Worm (Caenorhabditis elegans) whole organism, early embryonic: Measurements from ENCODE around the gene Y17G9B.5.
A peak's percentile ranks its signal among the peaks of the same experiment; 100 is the strongest.
"Not testable (repeated sequence)": the region's sequence is repeated elsewhere in the genome, so short reads cannot be mapped to it uniquely, and the experiment has no call there.

ENCODE experiments used
- B0310.2 ChIP-seq: sonication (generic microtip); optimal IDR thresholded peaks from 2 replicates; lab custom pipeline; 2016; ENCODE audit warnings: mild to moderate bottlenecking, missing genetic modification characterization, missing compliant biosample characterization
- F13C5.2 ChIP-seq: sonication (generic microtip); optimal IDR thresholded peaks from 2 replicates; lab custom pipeline; 2017; ENCODE audit warnings: mild to moderate bottlenecking, missing genetic modification characterization, inconsistent platforms, missing compliant biosample characterization
- aly-1 ChIP-seq: sonication (generic microtip); optimal IDR thresholded peaks from 2 replicates; lab custom pipeline; 2016; ENCODE audit warnings: missing genetic modification characterization, missing compliant biosample characterization
- ama-1 ChIP-seq: fragments of 150-350 bp; optimal IDR thresholded peaks from 2 replicates; lab custom pipeline; 2014
- ceh-13 ChIP-seq: fragments of 200-800 bp; sonication (Bioruptor generic); optimal IDR thresholded peaks from 2 replicates; lab custom pipeline; 2018; ENCODE audit warnings: mild to moderate bottlenecking, missing genetic modification characterization, missing compliant biosample characterization
- ceh-36 ChIP-seq: sonication (generic microtip); optimal IDR thresholded peaks from 2 replicates; lab custom pipeline; 2016; ENCODE audit warnings: missing genetic modification characterization, inconsistent platforms, missing compliant biosample characterization
- ets-7 ChIP-seq: sonication (generic microtip); optimal IDR thresholded peaks from 2 replicates; lab custom pipeline; 2016; ENCODE audit warnings: missing genotype, missing genetic modification characterization, missing compliant biosample characterization
- flt-1 ChIP-seq: fragments of 200-800 bp; sonication (Bioruptor generic); IDR thresholded peaks from 2 replicates; pipeline ENCODE4 v1.3.6; 2022; ENCODE audit warnings: missing genetic modification characterization, missing compliant biosample characterization
- hmbx-1 ChIP-seq: sonication (generic microtip); optimal IDR thresholded peaks from 2 replicates; lab custom pipeline; 2016; ENCODE audit warnings: mild to moderate bottlenecking, missing genetic modification characterization, missing compliant biosample characterization
- hmg-4 ChIP-seq: fragments of 200-800 bp; sonication (Bioruptor generic); optimal IDR thresholded peaks from 2 replicates; lab custom pipeline; 2018; ENCODE audit warnings: mild to moderate bottlenecking, missing genetic modification characterization, missing compliant biosample characterization
- hnd-1 ChIP-seq: sonication (generic microtip); optimal IDR thresholded peaks from 2 replicates; lab custom pipeline; 2016; ENCODE audit warnings: missing genetic modification characterization, missing compliant biosample characterization
- pes-1 ChIP-seq: fragments of 200-800 bp; sonication (Bioruptor generic); IDR thresholded peaks from 2 replicates; pipeline ENCODE4 v1.3.6; 2022; ENCODE audit warnings: missing genetic modification reagents, missing genetic modification characterization, missing compliant biosample characterization
- scrt-1 ChIP-seq: fragments of 200-800 bp; sonication (Bioruptor generic); IDR thresholded peaks from 2 replicates; pipeline ENCODE4 v1.3.6; 2022; ENCODE audit warnings: missing genetic modification characterization, missing compliant biosample characterization
- sea-1 ChIP-seq: fragments of 200-800 bp; sonication (Bioruptor generic); conservative IDR thresholded peaks from 2 replicates; pipeline ENCODE4 v1.3.6; 2022; ENCODE audit warnings: missing genetic modification characterization, missing compliant biosample characterization
- tbx-11 ChIP-seq: fragments of 200-800 bp; sonication (Bioruptor generic); IDR thresholded peaks from 2 replicates; pipeline ENCODE4 v1.3.6; 2022; ENCODE audit warnings: missing genetic modification characterization, missing compliant biosample characterization
- tbx-37 ChIP-seq: fragments of 200-800 bp; sonication (Bioruptor generic); conservative IDR thresholded peaks from 2 replicates; pipeline ENCODE4 v1.3.6; 2022; ENCODE audit warnings: missing genetic modification reagents, missing genetic modification characterization, missing compliant biosample characterization
- tra-4 ChIP-seq: sonication (generic microtip); optimal IDR thresholded peaks from 2 replicates; lab custom pipeline; 2017; ENCODE audit warnings: missing genetic modification characterization, missing compliant biosample characterization

Gene Y17G9B.5

DNA sequence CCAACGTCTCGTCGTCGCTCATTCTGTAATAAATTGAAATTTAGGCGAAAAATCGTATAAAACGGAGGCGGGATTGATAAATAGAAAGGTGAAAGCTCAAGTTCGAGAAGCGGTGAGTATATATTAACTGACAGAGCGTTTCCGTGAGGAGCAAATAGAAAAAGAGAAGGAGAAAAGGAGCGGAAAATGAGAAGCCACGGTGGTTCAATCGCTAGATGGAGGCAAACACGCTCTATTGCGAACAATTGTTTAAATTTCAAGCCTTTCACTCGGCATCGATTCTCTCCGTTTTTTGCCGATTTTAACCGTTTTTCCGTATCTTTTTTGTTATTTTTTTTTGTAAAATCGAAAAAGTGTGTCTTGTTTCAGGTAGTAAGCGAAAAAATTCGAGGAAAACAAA, 34.3 kb upstream of the Y17G9B.5 start, which contains the start of gene miro-1:
miro-1 (minus strand) TSS at position 23 of the 400 bp plus-strand sequence.
- TF ChIP-seq tbx-37; hnd-1 (tag; lab: Kevin White, UChicago); aly-1 (tag; lab: Kevin White, UChicago): not testable (repeated sequence)

DNA sequence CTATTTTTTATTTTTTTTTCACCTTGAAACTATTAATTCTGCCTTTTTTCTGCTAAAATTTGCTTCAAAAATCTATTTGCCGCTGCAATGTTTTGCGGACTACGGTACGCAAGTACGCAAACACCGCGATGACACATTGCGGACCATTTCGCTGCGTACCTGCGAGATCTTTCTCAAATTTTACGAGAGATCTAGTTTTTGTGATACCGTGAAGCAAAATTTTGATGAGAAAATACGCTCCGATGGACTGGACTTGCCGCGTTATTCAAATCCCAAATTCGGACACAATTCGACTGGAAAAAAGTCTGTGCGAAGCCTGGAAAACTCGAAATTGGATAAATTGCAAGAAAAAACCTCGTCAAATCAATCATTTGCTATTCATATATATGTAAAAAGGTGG, 29.5 kb upstream of the Y17G9B.5 start:
- TF ChIP-seq pes-1 (GFP tag; lab: Robert Waterston, UW) = peak; percentile 22; the same call in 1 of the 2 replicates

DNA sequence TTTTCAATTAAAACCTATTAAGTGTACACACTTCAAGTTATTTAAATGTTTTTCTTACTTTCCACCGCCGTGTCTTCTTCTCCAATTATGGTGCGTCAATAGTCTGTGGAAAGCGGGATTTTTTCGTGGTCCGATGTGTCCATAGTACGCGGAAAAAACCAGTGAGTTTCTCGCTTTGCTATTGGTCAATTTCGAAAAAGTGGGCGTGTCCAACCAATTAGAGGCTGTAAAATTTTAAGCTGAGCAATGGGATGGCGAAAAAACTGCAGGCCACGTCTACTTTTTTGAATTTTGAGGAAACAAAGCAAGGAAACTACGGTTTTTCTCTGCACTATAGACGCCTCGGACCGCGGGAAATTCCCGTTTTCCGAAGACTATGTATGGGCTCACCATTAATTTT, 26.4 kb upstream of the Y17G9B.5 start:
- TF ChIP-seq sea-1 (no peak), tbx-11 (GFP tag; lab: Robert Waterston, UW) (no peak), tbx-37 (no peak), scrt-1 (GFP tag; lab: Robert Waterston, UW) (no peak), B0310.2 (no peak), aly-1 (tag; lab: Kevin White, UChicago) (no peak), flt-1 (GFP tag; lab: Robert Waterston, UW) (no peak), ceh-36 (no peak), ceh-13 (GFP tag; lab: Kevin White, UChicago) (no peak), tra-4 (no peak)

DNA sequence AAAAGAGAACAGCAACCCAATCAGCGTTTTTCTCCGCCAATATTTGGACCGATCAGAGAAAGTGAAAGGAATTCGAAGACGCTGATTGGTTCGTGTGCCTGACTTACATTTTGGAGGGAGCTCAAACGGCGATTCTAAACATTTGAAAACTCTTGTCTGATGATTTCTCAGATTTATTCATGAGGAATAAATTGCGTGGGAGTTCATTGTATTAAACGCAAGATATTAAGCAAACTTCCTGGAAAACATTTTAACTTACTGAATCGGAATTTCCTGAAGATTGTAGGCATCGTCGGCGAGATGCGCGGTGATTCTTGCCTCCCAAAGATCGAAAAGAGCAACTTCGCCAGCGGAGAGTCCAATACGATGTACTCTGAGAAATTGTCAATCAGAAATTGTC, 25.5 kb upstream of the Y17G9B.5 start, which contains the start of gene K08F11.1:
K08F11.1 (plus strand) TSS at position 301 of the 400 bp plus-strand sequence.
- TF ChIP-seq ceh-36 (no peak), hnd-1 (tag; lab: Kevin White, UChicago) (no peak), pes-1 (GFP tag; lab: Robert Waterston, UW) (no peak), aly-1 (tag; lab: Kevin White, UChicago) (no peak), ets-7 (tag; lab: Kevin White, UChicago) (no peak), tra-4 (no peak), F13C5.2 (tag; lab: Kevin White, UChicago) (no peak), sea-1 (no peak), tbx-11 (GFP tag; lab: Robert Waterston, UW) (no peak), flt-1 (GFP tag; lab: Robert Waterston, UW) (no peak), B0310.2 (no peak), hmg-4 (GFP tag; lab: Kevin White, UChicago) (no peak), hmbx-1 (tag; lab: Kevin White, UChicago) (no peak), scrt-1 (GFP tag; lab: Robert Waterston, UW) (no peak), tbx-37 (no peak), ceh-13 (GFP tag; lab: Kevin White, UChicago) (no peak), ama-1 (lab: Kevin White, UChicago) (no peak)

DNA sequence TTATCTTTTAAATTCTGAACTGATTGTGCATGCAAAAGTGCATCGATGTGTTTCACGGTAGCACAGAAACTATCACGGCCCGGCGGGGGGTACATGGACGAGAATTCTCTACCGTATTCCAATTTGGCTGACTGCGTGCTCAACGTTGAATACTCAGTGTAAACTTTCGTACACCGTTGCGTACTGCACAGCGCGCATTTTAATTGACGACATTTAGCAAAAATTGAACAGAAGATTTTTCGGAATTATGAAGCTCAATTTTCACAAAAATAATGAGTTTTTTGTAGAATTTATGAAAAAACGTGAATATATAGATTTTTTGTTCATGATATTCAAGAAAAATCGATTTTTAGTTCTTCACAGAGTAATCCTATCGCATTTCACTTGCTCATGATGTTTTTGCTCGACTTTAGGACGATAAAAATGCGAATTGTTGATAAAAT, 24.5 kb upstream of the Y17G9B.5 start:
- TF ChIP-seq sea-1 (0 out of 2 replicates have a peak, but pooled peaks have one; percentile 50), scrt-1 (GFP tag; lab: Robert Waterston, UW) (peak; percentile 74), pes-1 (GFP tag; lab: Robert Waterston, UW) (peak; percentile 72), tbx-37 (peak; percentile 67; the same call in 1 of the 2 replicates), flt-1 (GFP tag; lab: Robert Waterston, UW) (0 out of 2 replicates have a peak, but pooled peaks have one; percentile 38)

DNA sequence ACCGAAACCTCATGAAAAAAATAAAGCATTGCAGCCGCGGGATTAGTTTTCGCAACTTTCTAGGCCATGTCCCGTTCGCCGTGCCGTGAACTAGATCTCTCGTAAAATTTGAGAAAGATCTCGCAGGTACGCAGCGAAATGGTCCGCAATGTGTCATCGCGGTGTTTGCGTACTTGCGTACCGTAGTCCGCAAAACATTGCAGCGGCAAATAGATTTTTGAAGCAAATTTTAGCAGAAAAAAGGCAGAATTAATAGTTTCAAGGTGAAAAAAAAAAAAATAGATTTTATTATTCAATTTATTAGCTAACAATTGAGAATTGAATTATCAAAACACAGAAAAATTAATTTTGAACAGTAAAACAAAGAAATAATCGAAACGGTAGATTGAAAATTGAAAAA, 22.1 kb upstream of the Y17G9B.5 start:
- TF ChIP-seq tbx-37 (peak; percentile 56; the same call in 1 of the 2 replicates), F13C5.2 (tag; lab: Kevin White, UChicago) (peak; percentile 3), scrt-1 (GFP tag; lab: Robert Waterston, UW) (peak; percentile 51; the same call in 1 of the 2 replicates), tbx-11 (GFP tag; lab: Robert Waterston, UW) (0 out of 2 replicates have a peak, but pooled peaks have one; percentile 50), pes-1 (GFP tag; lab: Robert Waterston, UW) (peak; percentile 73), sea-1 (peak; percentile 67; the same call in 1 of the 2 replicates)

DNA sequence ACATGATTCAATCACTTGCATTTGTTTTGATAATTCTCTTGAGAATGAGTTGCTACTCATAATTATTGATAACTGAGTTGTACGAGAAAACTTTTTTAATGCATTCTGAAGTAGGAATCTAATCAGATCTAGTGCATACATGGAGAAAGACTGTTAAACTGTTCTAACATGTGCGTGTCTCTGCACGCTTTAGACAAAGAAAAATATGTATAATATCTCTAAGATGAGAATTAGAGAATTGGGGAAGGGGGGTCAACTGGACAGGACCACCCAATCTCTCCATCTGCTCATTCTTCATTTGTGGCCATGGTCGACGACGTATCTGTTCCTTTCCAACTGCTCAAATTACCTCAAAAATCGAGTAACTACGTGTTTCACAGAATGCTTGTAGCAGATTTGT, 12.8 kb upstream of the Y17G9B.5 start, which contains the start of gene fbxb-78:
fbxb-78 (plus strand) TSS at position 301 of the 400 bp plus-strand sequence.
- TF ChIP-seq aly-1 (tag; lab: Kevin White, UChicago) (no peak), sea-1 (no peak), tra-4 (no peak), ceh-13 (GFP tag; lab: Kevin White, UChicago) (no peak), ama-1 (lab: Kevin White, UChicago) (no peak), hmbx-1 (tag; lab: Kevin White, UChicago) (no peak), ceh-36 (no peak)

DNA sequence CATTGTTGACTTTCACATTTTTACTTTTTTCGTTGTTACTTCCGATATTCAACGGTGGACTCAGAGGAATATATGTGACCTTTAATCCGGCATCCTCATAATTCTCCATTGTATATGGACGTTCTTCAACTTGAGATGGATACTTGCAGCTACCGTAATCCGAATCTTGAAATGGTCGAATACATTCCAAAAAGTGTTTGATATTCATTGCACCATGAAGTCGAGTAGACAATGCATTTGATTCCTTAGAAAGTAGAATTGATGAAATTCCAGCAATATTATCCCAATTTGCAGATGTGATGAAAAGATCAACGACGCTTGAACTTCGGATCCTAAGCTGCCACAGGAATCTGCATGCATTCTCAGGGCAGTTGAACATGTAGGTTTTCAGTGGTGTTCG, 7.6 kb upstream of the Y17G9B.5 start:
- no peak for TF ChIP-seq ceh-13 (GFP tag; lab: Kevin White, UChicago)
- no peak for TF ChIP-seq tra-4
- TF ChIP-seq tbx-37 = no peak
- TF ChIP-seq aly-1 (tag; lab: Kevin White, UChicago) = no peak
- TF ChIP-seq hmbx-1 (tag; lab: Kevin White, UChicago) = no peak
- no peak for TF ChIP-seq hmg-4 (GFP tag; lab: Kevin White, UChicago)
- TF ChIP-seq F13C5.2 (tag; lab: Kevin White, UChicago) = no peak
- no peak for TF ChIP-seq flt-1 (GFP tag; lab: Robert Waterston, UW)
- TF ChIP-seq scrt-1 (GFP tag; lab: Robert Waterston, UW) = no peak
- TF ChIP-seq sea-1 = no peak
- TF ChIP-seq hnd-1 (tag; lab: Kevin White, UChicago) = no peak
- no peak for TF ChIP-seq pes-1 (GFP tag; lab: Robert Waterston, UW)
- TF ChIP-seq tbx-11 (GFP tag; lab: Robert Waterston, UW) = no peak
- no peak for TF ChIP-seq B0310.2
- TF ChIP-seq ceh-36 = no peak
- no peak for TF ChIP-seq ets-7 (tag; lab: Kevin White, UChicago)
